Fruit fly (Drosophila melanogaster) whole organism, pupa: ENCODE data around the gene CG15172.

Source experiments
- CG10348 ChIP-seq: fragments of 200-800 bp; sonication (Bioruptor generic); IDR thresholded peaks from 2 replicates; pipeline ENCODE4 v1.3.6; 2022; ENCODE audit warnings: missing biosample characterization, missing genetic modification characterization
- CG14655 ChIP-seq: fragments of 200-800 bp; sonication (Bioruptor generic); optimal IDR thresholded peaks from 3 replicates; lab custom pipeline; 2017; ENCODE audit warnings: mild to moderate bottlenecking, missing biosample characterization, missing genetic modification reagents, missing genetic modification characterization
- CG34367 ChIP-seq: fragments of 200-800 bp; sonication (Bioruptor generic); optimal IDR thresholded peaks from 2 replicates; lab custom pipeline; 2018; ENCODE audit warnings: missing biosample characterization, mild to moderate bottlenecking, missing genetic modification characterization
- CG8159 ChIP-seq: fragments of 200-800 bp; sonication (Bioruptor generic); optimal IDR thresholded peaks from 3 replicates; lab custom pipeline; 2018; ENCODE audit warnings: missing biosample characterization, mild to moderate bottlenecking, missing genetic modification characterization, moderate library complexity
- CG9948 ChIP-seq: fragments of 200-800 bp; sonication (Bioruptor generic); optimal IDR thresholded peaks from 2 replicates; lab custom pipeline; 2018; ENCODE audit warnings: missing biosample characterization, mild to moderate bottlenecking, missing genetic modification characterization, moderate library complexity
- D1 ChIP-seq: fragments of 200-800 bp; sonication (Bioruptor generic); optimal IDR thresholded peaks from 2 replicates; lab custom pipeline; 2018; ENCODE audit warnings: missing biosample characterization, mild to moderate bottlenecking, missing genetic modification characterization, moderate library complexity
- EcR ChIP-seq: fragments of 200-800 bp; sonication (Bioruptor generic); optimal IDR thresholded peaks from 3 replicates; lab custom pipeline; 2019; ENCODE audit warnings: missing biosample characterization, missing genetic modification characterization, mild to moderate bottlenecking, moderate library complexity, missing genetic modification reagents
- Ets98B ChIP-seq: fragments of 200-800 bp; sonication (Bioruptor generic); IDR thresholded peaks from 2 replicates; pipeline ENCODE4 v1.3.6; 2022; ENCODE audit warnings: missing biosample characterization, missing genetic modification characterization
- Pif1B ChIP-seq: fragments of 200-800 bp; sonication (Bioruptor generic); optimal IDR thresholded peaks from 3 replicates; lab custom pipeline; 2016; ENCODE audit warnings: missing biosample characterization, missing genetic modification characterization
- fd96Ca ChIP-seq: fragments of 200-800 bp; sonication (Bioruptor generic); IDR thresholded peaks from 3 replicates; pipeline ENCODE4 v1.3.6; 2022; ENCODE audit warnings: missing biosample characterization, missing genetic modification characterization

DNA sequence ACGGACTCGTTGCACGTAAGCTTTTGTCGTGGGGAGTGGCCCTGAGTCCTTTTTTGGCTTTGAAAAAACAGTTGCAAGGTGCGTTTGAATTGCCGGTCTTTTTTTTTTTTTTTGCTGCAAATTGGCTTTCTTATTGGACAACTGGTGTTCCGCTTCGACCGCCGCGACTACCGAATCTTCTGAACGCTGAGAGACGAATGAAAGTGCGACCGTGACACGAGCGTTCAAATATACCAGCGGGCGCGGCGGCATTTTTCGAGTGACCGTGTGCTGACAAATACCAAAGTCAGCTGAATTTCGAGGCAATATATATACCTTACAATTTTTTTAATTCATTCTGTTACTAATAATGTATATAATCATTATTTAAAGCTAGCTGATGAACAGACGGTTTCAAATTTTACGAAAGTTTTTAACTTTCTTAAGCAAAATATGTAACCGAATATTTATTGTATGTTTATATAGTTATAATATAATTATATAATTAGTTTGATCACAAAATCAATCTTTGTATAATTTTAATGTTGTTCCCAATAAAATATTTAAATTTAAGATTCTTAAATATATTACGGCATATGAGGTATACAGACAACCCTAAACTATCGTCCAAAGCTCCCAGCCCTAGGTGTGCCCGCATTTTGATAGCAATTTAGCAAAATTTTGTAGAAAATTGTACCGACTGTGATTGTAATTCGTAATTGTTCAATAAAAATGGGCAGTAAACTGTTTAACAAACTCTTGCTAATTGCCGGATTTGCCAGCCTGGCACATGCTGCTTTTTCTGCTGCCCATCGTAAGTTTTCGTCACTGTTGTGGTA, 34.9 kb upstream of the CG15172 start, which contains the start of the genes Swip-1 and EMC5:
- TF ChIP-seq EcR (GFP tag; lab: Kevin White, UChicago) (no peak), Ets98B (peak; percentile 38; the same call in 1 of the 2 replicates), CG9948 (tag; lab: Kevin White, UChicago) (peak; percentile 31), CG14655 (GFP tag; lab: Kevin White, UChicago) (peak; percentile 50), fd96Ca (GFP tag; lab: Robert Waterston, UW) (0 out of 3 replicates have a peak, but pooled peaks have one; percentile 36), Pif1B (peak; percentile 2), CG34367 (tag; lab: Kevin White, UChicago) (peak; percentile 31), CG8159 (tag; lab: Kevin White, UChicago) (peak; percentile 68), CG10348 (no peak), D1 (tag; lab: Kevin White, UChicago) (peak; percentile 16)
